Worm (Caenorhabditis elegans) whole organism, late embryonic: ENCODE data around the gene R12A1.3.

Source experiments
- K02D7.2 ChIP-seq: sonication (generic microtip); optimal IDR thresholded peaks from 2 replicates; lab custom pipeline; 2017; ENCODE audit warnings: mild to moderate bottlenecking, missing genetic modification characterization, missing compliant biosample characterization
- K09A11.1 ChIP-seq: sonication (generic microtip); optimal IDR thresholded peaks from 2 replicates; lab custom pipeline; 2017; ENCODE audit warnings: antibody characterized with exemption, mild to moderate bottlenecking, missing genetic modification characterization, missing compliant biosample characterization; ENCODE audit not compliant: insufficient read depth
- ama-1 ChIP-seq: fragments of 150-350 bp; optimal IDR thresholded peaks from 2 replicates; lab custom pipeline; 2014
- ceh-19 ChIP-seq: fragments of 200-800 bp; sonication (Bioruptor generic); optimal IDR thresholded peaks from 2 replicates; lab custom pipeline; 2018; ENCODE audit warnings: mild to moderate bottlenecking, missing genetic modification characterization, missing compliant biosample characterization
- ceh-2 ChIP-seq: sonication (generic microtip); optimal IDR thresholded peaks from 2 replicates; lab custom pipeline; 2016; ENCODE audit warnings: missing genotype, missing genetic modification characterization, missing compliant biosample characterization
- ceh-24 ChIP-seq: sonication (generic microtip); optimal IDR thresholded peaks from 2 replicates; lab custom pipeline; 2016; ENCODE audit warnings: mild to moderate bottlenecking, missing genetic modification characterization, missing compliant biosample characterization
- ceh-48 ChIP-seq: sonication (generic microtip); optimal IDR thresholded peaks from 2 replicates; lab custom pipeline; 2016; ENCODE audit warnings: missing genetic modification characterization, inconsistent platforms, missing compliant biosample characterization
- ceh-9 ChIP-seq: sonication (generic microtip); optimal IDR thresholded peaks from 2 replicates; lab custom pipeline; 2016; ENCODE audit warnings: mild to moderate bottlenecking, missing genetic modification characterization, inconsistent platforms, missing compliant biosample characterization
- che-1 ChIP-seq: sonication (generic microtip); optimal IDR thresholded peaks from 2 replicates; lab custom pipeline; 2016; ENCODE audit warnings: mild to moderate bottlenecking, missing genetic modification characterization, missing compliant biosample characterization
- elt-4 ChIP-seq: sonication (generic microtip); optimal IDR thresholded peaks from 2 replicates; lab custom pipeline; 2016; ENCODE audit warnings: missing genetic modification characterization, missing compliant biosample characterization
- ets-4 ChIP-seq: sonication (generic microtip); optimal IDR thresholded peaks from 2 replicates; lab custom pipeline; 2016; ENCODE audit warnings: missing genetic modification characterization, missing compliant biosample characterization
- fkh-6 ChIP-seq: sonication (generic microtip); optimal IDR thresholded peaks from 2 replicates; lab custom pipeline; 2016; ENCODE audit warnings: missing genetic modification characterization, missing compliant biosample characterization
- gmeb-2 ChIP-seq: sonication (generic microtip); optimal IDR thresholded peaks from 2 replicates; lab custom pipeline; 2016; ENCODE audit warnings: missing genetic modification characterization, inconsistent platforms, missing compliant biosample characterization
- hlh-30 ChIP-seq: sonication (generic microtip); optimal IDR thresholded peaks from 2 replicates; lab custom pipeline; 2017; ENCODE audit warnings: antibody characterized with exemption, missing genetic modification characterization, missing compliant biosample characterization; ENCODE audit not compliant: insufficient read depth
- hlh-6 ChIP-seq: sonication (generic microtip); optimal IDR thresholded peaks from 2 replicates; lab custom pipeline; 2016; ENCODE audit warnings: missing genotype, missing genetic modification characterization, missing compliant biosample characterization
- madf-2 ChIP-seq: sonication (generic microtip); optimal IDR thresholded peaks from 2 replicates; lab custom pipeline; 2017; ENCODE audit warnings: missing genetic modification characterization, missing compliant biosample characterization
- mec-3 ChIP-seq: sonication (generic microtip); optimal IDR thresholded peaks from 2 replicates; lab custom pipeline; 2016; ENCODE audit warnings: borderline replicate concordance, missing genetic modification characterization, missing compliant biosample characterization
- nhr-11 ChIP-seq: fragments of 150-350 bp; optimal IDR thresholded peaks from 2 replicates; lab custom pipeline; 2014; ENCODE audit warnings: missing biosample characterization, missing genetic modification characterization
- npax-4 ChIP-seq: sonication (generic microtip); optimal IDR thresholded peaks from 2 replicates; lab custom pipeline; 2016; ENCODE audit warnings: missing genetic modification characterization, missing compliant biosample characterization
- pag-3 ChIP-seq: sonication (generic microtip); optimal IDR thresholded peaks from 2 replicates; lab custom pipeline; 2016; ENCODE audit warnings: missing compliant biosample characterization, missing genetic modification characterization, borderline replicate concordance
- pat-9 ChIP-seq: fragments of 200-800 bp; sonication (Bioruptor generic); optimal IDR thresholded peaks from 2 replicates; lab custom pipeline; 2018; ENCODE audit warnings: mild to moderate bottlenecking, missing genetic modification characterization, moderate library complexity, missing compliant biosample characterization
- pha-2 ChIP-seq: sonication (generic microtip); optimal IDR thresholded peaks from 2 replicates; lab custom pipeline; 2017; ENCODE audit warnings: mild to moderate bottlenecking, missing genetic modification characterization, missing compliant biosample characterization
- pros-1 ChIP-seq: fragments of 150-350 bp; optimal IDR thresholded peaks from 2 replicates; lab custom pipeline; 2014; ENCODE audit warnings: missing biosample characterization, missing genetic modification reagents, missing genetic modification characterization
- ref-2 ChIP-seq: sonication (generic microtip); optimal IDR thresholded peaks from 2 replicates; lab custom pipeline; 2016; ENCODE audit warnings: missing genetic modification characterization, missing compliant biosample characterization
- rnt-1 ChIP-seq: sonication (generic microtip); optimal IDR thresholded peaks from 2 replicates; lab custom pipeline; 2016; ENCODE audit warnings: missing genetic modification characterization, missing compliant biosample characterization
- sox-2 ChIP-seq: fragments of 200-800 bp; sonication (Bioruptor generic); IDR thresholded peaks from 2 replicates; pipeline ENCODE4 v1.3.6; 2022; ENCODE audit warnings: missing genetic modification reagents, missing genetic modification characterization, missing compliant biosample characterization
- sox-4 ChIP-seq: sonication (generic microtip); optimal IDR thresholded peaks from 2 replicates; lab custom pipeline; 2017; ENCODE audit warnings: mild to moderate bottlenecking, missing genetic modification characterization, inconsistent platforms, missing compliant biosample characterization
- syd-9 ChIP-seq: sonication (generic microtip); optimal IDR thresholded peaks from 2 replicates; lab custom pipeline; 2016; ENCODE audit warnings: mild to moderate bottlenecking, missing genetic modification characterization, moderate library complexity, missing compliant biosample characterization
- unc-42 ChIP-seq: sonication (generic microtip); optimal IDR thresholded peaks from 2 replicates; lab custom pipeline; 2016; ENCODE audit warnings: missing genotype, missing genetic modification characterization, missing compliant biosample characterization
- unc-55 ChIP-seq: sonication (generic microtip); optimal IDR thresholded peaks from 2 replicates; lab custom pipeline; 2017; ENCODE audit warnings: missing biosample characterization, missing genetic modification reagents, missing genetic modification characterization
- zip-5 ChIP-seq: sonication (generic microtip); optimal IDR thresholded peaks from 2 replicates; lab custom pipeline; 2016; ENCODE audit warnings: missing genetic modification characterization, missing compliant biosample characterization

R12A1.3 gene

ce11 chrV:1471078-1471969 is 45.7 kb upstream of the R12A1.3 start (continued):
- TF ChIP-seq pat-9 (peak; percentile 23), rnt-1 (peak; percentile 18), K09A11.1 (tag; lab: Kevin White, UChicago) (no peak), K02D7.2 (tag; lab: Kevin White, UChicago) (no peak), pha-2 (tag; lab: Kevin White, UChicago) (no peak), sox-4 (tag; lab: Kevin White, UChicago) (no peak)

ce11 chrV:1468905-1469304 is 43.3 kb upstream of the R12A1.3 start:
- TF ChIP-seq pag-3 (tag; lab: Kevin White, UChicago), result no peak
- TF ChIP-seq che-1 (tag; lab: Kevin White, UChicago), result no peak
- TF ChIP-seq ceh-2 (tag; lab: Kevin White, UChicago), result no peak
- TF ChIP-seq sox-2 (GFP tag; lab: Robert Waterston, UW), result no peak
- no peak for TF ChIP-seq gmeb-2 (tag; lab: Kevin White, UChicago)
- TF ChIP-seq mec-3 (tag; lab: Kevin White, UChicago), result no peak
- TF ChIP-seq sox-4 (tag; lab: Kevin White, UChicago), result no peak
- TF ChIP-seq ceh-19 (GFP tag; lab: Kevin White, UChicago), result no peak
- TF ChIP-seq madf-2, result no peak
- TF ChIP-seq unc-42, result no peak
- TF ChIP-seq ets-4 (tag; lab: Kevin White, UChicago), result no peak
- TF ChIP-seq, all 69 proteins: peak for 0

- TF ChIP-seq ama-1 (lab: Kevin White, UChicago) (no peak), npax-4 (tag; lab: Kevin White, UChicago) (no peak), ceh-19 (GFP tag; lab: Kevin White, UChicago) (no peak), ceh-24 (tag; lab: Kevin White, UChicago) (no peak), nhr-11 (tag; lab: Kevin White, UChicago) (no peak), gmeb-2 (tag; lab: Kevin White, UChicago) (no peak), zip-5 (tag; lab: Kevin White, UChicago) (no peak), hlh-6 (tag; lab: Kevin White, UChicago) (no peak)
These were observed 41.9 kb upstream of the R12A1.3 start, which contains the start of gene gid-8 for ce11 chrV:1467444-1467843. Gene gid-8, plus strand, starts transcription at chrV:1467744.

ce11 chrV:1466949-1467348 is 41.4 kb upstream of the R12A1.3 start:
- TF ChIP-seq syd-9 (tag; lab: Kevin White, UChicago), result no peak
- TF ChIP-seq ceh-48 (tag; lab: Kevin White, UChicago), result peak; percentile 66
- peak; percentile 90 for TF ChIP-seq hlh-30
- TF ChIP-seq unc-55, result peak; percentile 17
- TF ChIP-seq ama-1 (lab: Kevin White, UChicago), result no peak
- TF ChIP-seq fkh-6 (tag; lab: Kevin White, UChicago), result no peak

- TF ChIP-seq ref-2 (tag; lab: Kevin White, UChicago), result no peak
- TF ChIP-seq elt-4, result peak; percentile 48
- TF ChIP-seq ceh-9 (tag; lab: Kevin White, UChicago), result no peak
- TF ChIP-seq pros-1 (tag; lab: Kevin White, UChicago), result no peak
These were observed 40.3 kb upstream of the R12A1.3 start for ce11 chrV:1465932-1466331.
